Worm (Caenorhabditis elegans): Measurements from ENCODE around the gene ubc-7.

ubc-7 gene

DNA sequence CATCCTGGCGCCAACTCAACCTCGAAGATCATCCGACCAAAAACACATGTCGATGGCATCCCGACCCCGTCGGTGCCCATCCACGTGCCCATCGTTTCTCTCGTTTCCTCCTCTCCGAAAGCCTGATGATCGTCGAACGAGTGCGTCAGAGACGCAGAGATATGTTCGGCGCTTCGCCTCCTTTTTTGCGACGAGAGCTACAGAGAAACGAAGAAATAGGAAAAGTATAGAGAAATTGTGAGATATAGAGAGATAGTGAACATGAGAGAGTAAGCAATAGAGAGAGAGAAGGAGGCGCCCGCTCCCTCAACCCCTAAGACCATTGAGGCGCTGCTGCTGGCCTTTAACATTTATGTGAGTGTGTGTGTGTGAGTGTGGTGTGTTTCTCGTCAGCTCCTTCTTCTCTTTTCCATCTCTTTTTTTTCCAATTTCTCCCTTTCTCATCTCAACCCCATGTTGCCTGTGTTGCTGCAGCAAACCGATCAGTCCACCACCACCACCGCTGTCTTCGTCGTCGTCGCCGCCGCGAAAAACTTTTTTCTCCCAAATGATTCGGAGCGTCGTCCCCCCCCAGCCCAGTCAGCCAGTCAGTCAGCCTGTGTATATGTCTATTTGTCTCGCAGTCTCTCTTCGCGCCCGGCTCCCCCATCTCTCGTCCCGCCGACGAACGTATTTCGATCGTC is 11.7 kb downstream of the ubc-7 start, which contains the start of gene hlh-11 (continued):
- TF ChIP-seq nfya-2 (GFP tag; IDR thresholded peaks at IDR 0.05): no peak
- TF ChIP-seq ama-1 (optimal IDR thresholded peaks at IDR 0.05): no peak
- no peak for TF ChIP-seq ama-1 (GFP tag; optimal IDR thresholded peaks at IDR 0.05)
- TF ChIP-seq egl-18 (GFP tag; IDR thresholded peaks at IDR 0.05): no peak
- peak; percentile 63 for TF ChIP-seq athp-1 (tag; optimal IDR thresholded peaks at IDR 0.05)
- TF ChIP-seq tbx-9 (tag; optimal IDR thresholded peaks at IDR 0.05; ENCODE audit: borderline replicate concordance): no peak
- TF ChIP-seq nhr-27 (tag; optimal IDR thresholded peaks at IDR 0.05): no peak
- TF ChIP-seq T07F8.4 (tag; optimal IDR thresholded peaks at IDR 0.05): no peak
- TF ChIP-seq cebp-1 (GFP tag; IDR thresholded peaks at IDR 0.05): peak; percentile 30; the same call in 1 of the 2 replicates
- TF ChIP-seq cebp-1 (tag; optimal IDR thresholded peaks at IDR 0.05): peak; percentile 85
- TF ChIP-seq hlh-26 (GFP tag; conservative IDR thresholded peaks at IDR 0.05): no peak
- TF ChIP-seq ceh-40 (GFP tag; IDR thresholded peaks at IDR 0.05): no peak
- TF ChIP-seq pbrm-1 (GFP tag; IDR thresholded peaks at IDR 0.05): peak; percentile 64
- TF ChIP-seq K12H6.12 (tag; optimal IDR thresholded peaks at IDR 0.05): peak; percentile 93
- peak; percentile 74 for TF ChIP-seq nhr-90 (tag; optimal IDR thresholded peaks at IDR 0.05)
- peak; percentile 13 for TF ChIP-seq snpc-3.4 (tag; optimal IDR thresholded peaks at IDR 0.05)
- TF ChIP-seq mxl-1 (tag; optimal IDR thresholded peaks at IDR 0.05): peak; percentile 7
- no peak for TF ChIP-seq hmg-20 (GFP tag; IDR thresholded peaks at IDR 0.05)
- TF ChIP-seq nfyb-1 (GFP tag; IDR thresholded peaks at IDR 0.05): 0 out of 2 replicates have a peak, but pooled peaks have one; percentile 75
- no peak for TF ChIP-seq hrde-1 (tag; optimal IDR thresholded peaks at IDR 0.05; ENCODE audit: borderline replicate concordance)
- peak; percentile 52 for TF ChIP-seq atf-7 (tag; optimal IDR thresholded peaks at IDR 0.05)
- TF ChIP-seq ztf-18 (tag; optimal IDR thresholded peaks at IDR 0.05): peak; percentile 68
- TF ChIP-seq hlh-12 (tag; optimal IDR thresholded peaks at IDR 0.05): no peak
- TF ChIP-seq egl-44 (GFP tag; IDR thresholded peaks at IDR 0.05): peak; percentile 20; the same call in 1 of the 2 replicates
- peak; percentile 92 for TF ChIP-seq ZK185.1 (tag; optimal IDR thresholded peaks at IDR 0.05; ENCODE audit: poor library complexity, severe bottlenecking)
- TF ChIP-seq repo-1 (tag; optimal IDR thresholded peaks at IDR 0.05): peak; percentile 55
- TF ChIP-seq ets-4 (GFP tag; optimal IDR thresholded peaks at IDR 0.05): peak; percentile 13
- TF ChIP-seq tlf-1 (GFP tag; optimal IDR thresholded peaks at IDR 0.05): peak; percentile 54
- no peak for TF ChIP-seq unc-62 (GFP tag; optimal IDR thresholded peaks at IDR 0.05)
- TF ChIP-seq lin-54 (GFP tag; optimal IDR thresholded peaks at IDR 0.05): peak; percentile 35
- TF ChIP-seq snpc-4 (GFP tag; optimal IDR thresholded peaks at IDR 0.05): no peak
- peak; percentile 46 to 70 (median 64) for TF ChIP-seq snpc-4 (tag; optimal IDR thresholded peaks at IDR 0.05)
- no peak for TF ChIP-seq cebp-2 (GFP tag; IDR thresholded peaks at IDR 0.05)
- no peak for TF ChIP-seq Y67H2A.10 (GFP tag; conservative IDR thresholded peaks at IDR 0.05)
- peak; percentile 69 for TF ChIP-seq C06A6.2 (GFP tag; conservative IDR thresholded peaks at IDR 0.05)
- TF ChIP-seq F52B5.7 (tag; optimal IDR thresholded peaks at IDR 0.05): no peak
- no peak for TF ChIP-seq Y79H2A.3 (GFP tag; conservative IDR thresholded peaks at IDR 0.05)
- TF ChIP-seq ccch-3 (GFP tag; optimal IDR thresholded peaks at IDR 0.05): no peak
- TF ChIP-seq chd-7 (tag; optimal IDR thresholded peaks at IDR 0.05): peak; percentile 78
- TF ChIP-seq unc-130 (GFP tag; optimal IDR thresholded peaks at IDR 0.05): no peak
- no peak for TF ChIP-seq B0019.2 (GFP tag; conservative IDR thresholded peaks at IDR 0.05)
- peak; percentile 43 for TF ChIP-seq tbp1 (GFP tag; optimal IDR thresholded peaks at IDR 0.05)
- TF ChIP-seq zfh-2 (GFP tag; conservative IDR thresholded peaks at IDR 0.05): peak; percentile 98
- TF ChIP-seq ztf-26 (tag; optimal IDR thresholded peaks at IDR 0.05): peak; percentile 69
- TF ChIP-seq ztf-3 (GFP tag; optimal IDR thresholded peaks at IDR 0.05): peak; percentile 33
- TF ChIP-seq F22D6.2 (tag; optimal IDR thresholded peaks at IDR 0.05): peak; percentile 73
- TF ChIP-seq dpl-1 (GFP tag; optimal IDR thresholded peaks at IDR 0.05): no peak
- peak; percentile 69 for TF ChIP-seq mcd-1 (GFP tag; IDR thresholded peaks at IDR 0.05)
- TF ChIP-seq hmg-1.2 (GFP tag; IDR thresholded peaks at IDR 0.05): peak; percentile 88
